Worm (Caenorhabditis elegans) whole organism, mixed stage, embryonic: ENCODE data around the gene fask-1.

ENCODE experiments used
- hlh-1 ChIP-seq: fragments of 150-350 bp; optimal IDR thresholded peaks from 2 replicates; lab custom pipeline; 2014; ENCODE audit warnings: missing biosample characterization, missing genetic modification reagents, missing genetic modification characterization
- nhr-28 ChIP-seq: fragments of 150-350 bp; optimal IDR thresholded peaks from 2 replicates; lab custom pipeline; 2014; ENCODE audit warnings: missing biosample characterization, missing genetic modification characterization
- sptf-1 ChIP-seq: sonication (generic microtip); optimal IDR thresholded peaks from 2 replicates; lab custom pipeline; 2017; ENCODE audit warnings: mild to moderate bottlenecking, missing genetic modification characterization, moderate library complexity, missing compliant biosample characterization

ce11 chrIV:13089671-13090242, 10.8 kb upstream of the fask-1 start:
- TF ChIP-seq sptf-1 (tag; lab: Kevin White, UChicago) (peak; percentile 16), hlh-1 (no peak), nhr-28 (tag; lab: Kevin White, UChicago) (no peak)
